Fruit fly (Drosophila melanogaster): ENCODE data around the gene CG4962.

- TF ChIP-seq CTCF (optimal IDR thresholded peaks at IDR 0.05) (no peak), CG8478 (optimal IDR thresholded peaks at IDR 0.05) (no peak)
Measured at dm6 chr3L:16279171-16279570, 16.2 kb downstream of the CG4962 start, which contains the start of gene CG13050.

Measured in S2 (cell line).